Worm (Caenorhabditis elegans) whole organism, L3 larva: ENCODE results near the gene asb-2.
A peak's percentile ranks its signal among the peaks of the same experiment; 100 is the strongest.

ENCODE experiments used
- R02D3.7 ChIP-seq: fragments of 150-350 bp; optimal IDR thresholded peaks from 2 replicates; lab custom pipeline; 2014; ENCODE audit warnings: missing biosample characterization, missing genetic modification characterization
- aly-2 ChIP-seq: fragments of 150-350 bp; optimal IDR thresholded peaks from 2 replicates; lab custom pipeline; 2014; ENCODE audit warnings: missing biosample characterization, missing genetic modification characterization
- ama-1 ChIP-seq: fragments of 150-350 bp; optimal IDR thresholded peaks from 2 replicates; lab custom pipeline; 2018
- ceh-16 ChIP-seq: sonication (generic microtip); optimal IDR thresholded peaks from 2 replicates; lab custom pipeline; 2017; ENCODE audit warnings: missing biosample characterization, missing genetic modification characterization
- ceh-28 ChIP-seq: fragments of 150-350 bp; optimal IDR thresholded peaks from 2 replicates; lab custom pipeline; 2014; ENCODE audit warnings: missing biosample characterization, missing genetic modification reagents, missing genetic modification characterization
- egl-27 ChIP-seq: sonication (generic microtip); optimal IDR thresholded peaks from 4 replicates; lab custom pipeline; 2017; ENCODE audit warnings: missing biosample characterization, missing genetic modification reagents, missing genetic modification characterization
- egl-5 ChIP-seq: fragments of 150-350 bp; optimal IDR thresholded peaks from 2 replicates; lab custom pipeline; 2017; ENCODE audit warnings: missing biosample characterization, missing genetic modification reagents, missing genetic modification characterization, inconsistent platforms
- elt-1 ChIP-seq: fragments of 150-350 bp; optimal IDR thresholded peaks from 2 replicates; lab custom pipeline; 2014; ENCODE audit warnings: missing biosample characterization, missing genetic modification characterization
- elt-2 ChIP-seq: sonication (generic microtip); optimal IDR thresholded peaks from 2 replicates; lab custom pipeline; 2016; ENCODE audit warnings: missing genetic modification reagents, mild to moderate bottlenecking, missing genetic modification characterization, missing compliant biosample characterization
- elt-3 ChIP-seq, 3 experiments: fragments of 150-350 bp in 1 of 3; sonication (generic microtip) in 2 of 3; optimal IDR thresholded peaks; 2 replicates in 2 of 3; 4 replicates in 1 of 3; lab custom pipeline; 2014 to 2017; ENCODE audit warnings: missing biosample characterization in 3 of 3, missing genetic modification characterization in 3 of 3
- eor-1 ChIP-seq, 2 experiments: fragments of 150-350 bp; optimal IDR thresholded peaks; 2 replicates each; lab custom pipeline; 2014 to 2018; ENCODE audit warnings: missing biosample characterization in 2 of 2, missing genetic modification characterization in 2 of 2
- fkh-10 ChIP-seq: sonication (generic microtip); optimal IDR thresholded peaks from 2 replicates; lab custom pipeline; 2017; ENCODE audit warnings: missing biosample characterization, missing genetic modification reagents, missing genetic modification characterization
- fkh-2 ChIP-seq: fragments of 150-350 bp; optimal IDR thresholded peaks from 2 replicates; lab custom pipeline; 2014; ENCODE audit warnings: missing biosample characterization, missing genetic modification reagents, missing genetic modification characterization
- hmg-11 ChIP-seq: sonication (generic microtip); optimal IDR thresholded peaks from 2 replicates; lab custom pipeline; 2016; ENCODE audit warnings: missing genetic modification characterization, missing compliant biosample characterization
- lin-15B ChIP-seq: fragments of 150-350 bp; optimal IDR thresholded peaks from 2 replicates; lab custom pipeline; 2014; ENCODE audit warnings: missing biosample characterization, missing genetic modification characterization
- lin-39 ChIP-seq: fragments of 150-350 bp; optimal IDR thresholded peaks from 2 replicates; lab custom pipeline; 2018; ENCODE audit warnings: missing biosample characterization, missing genetic modification reagents, missing genetic modification characterization
- mdl-1 ChIP-seq: fragments of 150-350 bp; optimal IDR thresholded peaks from 2 replicates; lab custom pipeline; 2014; ENCODE audit warnings: missing biosample characterization, missing genetic modification characterization
- mml-1 ChIP-seq: fragments of 150-350 bp; sonication (generic microtip); optimal IDR thresholded peaks from 3 replicates; lab custom pipeline; 2014; ENCODE audit warnings: missing biosample characterization, missing genetic modification characterization
- nfya-1 ChIP-seq: sonication (generic microtip); optimal IDR thresholded peaks from 2 replicates; lab custom pipeline; 2017; ENCODE audit warnings: missing genetic modification characterization, mild to moderate bottlenecking, missing compliant biosample characterization, antibody characterized with exemption, moderate library complexity; ENCODE audit not compliant: insufficient read depth
- nhr-11 ChIP-seq: fragments of 150-350 bp; optimal IDR thresholded peaks from 2 replicates; lab custom pipeline; 2014; ENCODE audit warnings: missing biosample characterization, missing genetic modification characterization
- nhr-23 ChIP-seq: fragments of 150-350 bp; optimal IDR thresholded peaks from 2 replicates; lab custom pipeline; 2014; ENCODE audit warnings: missing biosample characterization, missing genetic modification reagents, missing genetic modification characterization
- nhr-237 ChIP-seq: fragments of 150-350 bp; optimal IDR thresholded peaks from 2 replicates; lab custom pipeline; 2014; ENCODE audit warnings: missing biosample characterization, missing genetic modification characterization
- nhr-25 ChIP-seq: sonication (generic microtip); optimal IDR thresholded peaks from 2 replicates; lab custom pipeline; 2017; ENCODE audit warnings: missing biosample characterization, missing genetic modification characterization
- nhr-28 ChIP-seq: fragments of 150-350 bp; optimal IDR thresholded peaks from 2 replicates; lab custom pipeline; 2014; ENCODE audit warnings: missing biosample characterization, missing genetic modification characterization
- nhr-43 ChIP-seq: sonication (generic microtip); optimal IDR thresholded peaks from 2 replicates; lab custom pipeline; 2016; ENCODE audit warnings: mild to moderate bottlenecking, missing genetic modification characterization, missing compliant biosample characterization; ENCODE audit not compliant: poor library complexity, severe bottlenecking
- nhr-76 ChIP-seq: fragments of 150-350 bp; sonication (generic microtip); optimal IDR thresholded peaks from 5 replicates; lab custom pipeline; 2014; ENCODE audit warnings: missing biosample characterization, missing genetic modification characterization
- nhr-77 ChIP-seq: fragments of 150-350 bp; optimal IDR thresholded peaks from 2 replicates; lab custom pipeline; 2014; ENCODE audit warnings: missing biosample characterization, missing genetic modification characterization
- pha-4 ChIP-seq: fragments of 150-350 bp; optimal IDR thresholded peaks from 2 replicates; lab custom pipeline; 2014; ENCODE audit warnings: missing biosample characterization, missing genetic modification reagents, missing genetic modification characterization
- pqm-1 ChIP-seq: fragments of 150-350 bp; optimal IDR thresholded peaks from 2 replicates; lab custom pipeline; 2017; ENCODE audit warnings: missing biosample characterization, missing genetic modification characterization, inconsistent platforms
- sea-2 ChIP-seq: fragments of 150-350 bp; sonication (generic microtip); optimal IDR thresholded peaks from 4 replicates; lab custom pipeline; 2014; ENCODE audit warnings: missing biosample characterization, missing genetic modification reagents, missing genetic modification characterization
- skn-1 ChIP-seq: fragments of 150-350 bp; optimal IDR thresholded peaks from 2 replicates; lab custom pipeline; 2014; ENCODE audit warnings: missing biosample characterization, missing genetic modification characterization
- snpc-4 ChIP-seq: fragments of 150-350 bp; optimal IDR thresholded peaks from 2 replicates; lab custom pipeline; 2014; ENCODE audit warnings: missing biosample characterization, missing genetic modification characterization
- tbx-2 ChIP-seq: sonication (generic microtip); optimal IDR thresholded peaks from 2 replicates; lab custom pipeline; 2016; ENCODE audit warnings: mild to moderate bottlenecking, missing genetic modification characterization, missing compliant biosample characterization
- unc-39 ChIP-seq: sonication (generic microtip); optimal IDR thresholded peaks from 4 replicates; lab custom pipeline; 2017; ENCODE audit warnings: missing biosample characterization, missing genetic modification characterization
- unc-62 ChIP-seq: fragments of 150-350 bp; sonication (generic microtip); optimal IDR thresholded peaks from 4 replicates; lab custom pipeline; 2014; ENCODE audit warnings: missing biosample characterization, missing genetic modification reagents, missing genetic modification characterization
- ztf-11 ChIP-seq: fragments of 150-350 bp; optimal IDR thresholded peaks from 2 replicates; lab custom pipeline; 2014; ENCODE audit warnings: missing biosample characterization, missing genetic modification characterization
- ztf-4 ChIP-seq: fragments of 150-350 bp; optimal IDR thresholded peaks from 2 replicates; lab custom pipeline; 2014; ENCODE audit warnings: missing biosample characterization, missing genetic modification characterization

The asb-2 gene

ce11 chrX:4444843-4445242 lies 24.7 kb upstream of the asb-2 start:
- TF ChIP-seq ceh-16 (tag; lab: Kevin White, UChicago) (no peak), lin-39 (tag; lab: Kevin White, UChicago) (no peak), nhr-23 (no peak), ama-1 (lab: Kevin White, UChicago) (no peak), nhr-237 (tag; lab: Kevin White, UChicago) (no peak), eor-1 (tag; optimal IDR thresholded peaks at IDR 0.05; lab: Kevin White, UChicago) (no peak), hmg-11 (peak; percentile 34), ztf-11 (tag; lab: Kevin White, UChicago) (no peak), tbx-2 (no peak), fkh-2 (no peak), sea-2 (no peak), nhr-43 (peak; percentile 59), fkh-10 (GFP tag; lab: Kevin White, UChicago) (no peak), pha-4 (tag; lab: Kevin White, UChicago) (peak; percentile 50), egl-5 (tag; lab: Kevin White, UChicago) (no peak), nfya-1 (peak; percentile 53), elt-2 (tag; lab: Kevin White, UChicago) (peak; percentile 33)

ce11 chrX:4448283-4448682 lies 21.3 kb upstream of the asb-2 start, which contains the start of gene mltn-13:
Gene mltn-13 (minus strand): TSS chrX:4448383.
- no peak for TF ChIP-seq lin-15B

ce11 chrX:4451936-4452335 lies 17.6 kb upstream of the asb-2 start:
- TF ChIP-seq unc-39 (tag; lab: Kevin White, UChicago) (no peak), nhr-28 (tag; lab: Kevin White, UChicago) (no peak), fkh-10 (GFP tag; lab: Kevin White, UChicago) (no peak), snpc-4 (tag; lab: Kevin White, UChicago) (no peak), unc-62 (GFP tag; lab: Kevin White, UChicago) (no peak), mdl-1 (tag; lab: Kevin White, UChicago) (no peak), ztf-4 (tag; lab: Kevin White, UChicago) (no peak), mml-1 (tag; lab: Kevin White, UChicago) (no peak), skn-1 (tag; lab: Kevin White, UChicago) (no peak), hmg-11 (no peak), lin-39 (tag; lab: Kevin White, UChicago) (no peak), nhr-77 (no peak), nhr-23 (no peak), nhr-76 (tag; lab: Kevin White, UChicago) (no peak), pqm-1 (tag; lab: Kevin White, UChicago) (no peak), nhr-25 (tag; lab: Kevin White, UChicago) (no peak), ceh-28 (tag; lab: Kevin White, UChicago) (no peak), elt-3 (tag; optimal IDR thresholded peaks at IDR 0.05; lab: Kevin White, UChicago) (no peak)

ce11 chrX:4453101-4453500 lies 16.5 kb upstream of the asb-2 start:
- no peak for TF ChIP-seq nhr-28 (tag; lab: Kevin White, UChicago)
- peak in 1 of 3 experiments; percentile 38 for TF ChIP-seq elt-3 (tag; optimal IDR thresholded peaks at IDR 0.05; lab: Kevin White, UChicago)
- TF ChIP-seq, all 47 proteins: peak for 1

- TF ChIP-seq ama-1 (lab: Kevin White, UChicago) = no peak
- TF ChIP-seq egl-27 (tag; lab: Kevin White, UChicago) = no peak
- TF ChIP-seq nhr-25 (tag; lab: Kevin White, UChicago) = no peak
- TF ChIP-seq nhr-28 (tag; lab: Kevin White, UChicago) = no peak
- TF ChIP-seq nhr-11 = no peak
- TF ChIP-seq mdl-1 (tag; lab: Kevin White, UChicago) = no peak
- TF ChIP-seq fkh-10 (GFP tag; lab: Kevin White, UChicago) = no peak
- TF ChIP-seq R02D3.7 (tag; lab: Kevin White, UChicago) = no peak
- TF ChIP-seq nhr-76 (tag; lab: Kevin White, UChicago) = no peak
- TF ChIP-seq aly-2 (tag; lab: Kevin White, UChicago) = no peak
- no peak for TF ChIP-seq elt-1
- no peak for TF ChIP-seq ztf-11 (tag; lab: Kevin White, UChicago)
Measured at ce11 chrX:4453820-4454219, 15.7 kb upstream of the asb-2 start, which contains the start of gene F02E8.4. Gene F02E8.4 (plus strand): TSS chrX:4454120.
